Worm (Caenorhabditis elegans) whole organism, late embryonic: ENCODE measurements around the gene T11G6.5.

Experiments
- C38D4.7 ChIP-seq: fragments of 200-800 bp; sonication (Bioruptor generic); optimal IDR thresholded peaks from 2 replicates; lab custom pipeline; 2018; ENCODE audit warnings: mild to moderate bottlenecking, missing genetic modification characterization, moderate library complexity, missing compliant biosample characterization
- K09A11.1 ChIP-seq: sonication (generic microtip); optimal IDR thresholded peaks from 2 replicates; lab custom pipeline; 2017; ENCODE audit warnings: antibody characterized with exemption, mild to moderate bottlenecking, missing genetic modification characterization, missing compliant biosample characterization; ENCODE audit not compliant: insufficient read depth
- T23F11.4 ChIP-seq: fragments of 200-800 bp; sonication (Bioruptor generic); optimal IDR thresholded peaks from 2 replicates; lab custom pipeline; 2018; ENCODE audit warnings: mild to moderate bottlenecking, missing genetic modification characterization, missing compliant biosample characterization
- ceh-14 ChIP-seq: sonication (generic microtip); optimal IDR thresholded peaks from 2 replicates; lab custom pipeline; 2016; ENCODE audit warnings: missing genotype, missing genetic modification characterization, missing compliant biosample characterization
- ceh-18 ChIP-seq: sonication (generic microtip); optimal IDR thresholded peaks from 2 replicates; lab custom pipeline; 2016; ENCODE audit warnings: missing genetic modification characterization, missing compliant biosample characterization
- ceh-31 ChIP-seq: sonication (generic microtip); optimal IDR thresholded peaks from 2 replicates; lab custom pipeline; 2016; ENCODE audit warnings: missing genetic modification characterization, missing compliant biosample characterization
- ceh-34 ChIP-seq: sonication (generic microtip); optimal IDR thresholded peaks from 2 replicates; lab custom pipeline; 2016; ENCODE audit warnings: mild to moderate bottlenecking, missing genetic modification characterization, missing compliant biosample characterization
- ceh-45 ChIP-seq: fragments of 200-800 bp; sonication (Bioruptor generic); IDR thresholded peaks from 2 replicates; pipeline ENCODE4 v1.3.6; 2022; ENCODE audit warnings: missing genetic modification reagents, missing genetic modification characterization, missing compliant biosample characterization
- ceh-6 ChIP-seq: fragments of 200-800 bp; sonication (Bioruptor generic); optimal IDR thresholded peaks from 2 replicates; lab custom pipeline; 2018; ENCODE audit warnings: mild to moderate bottlenecking, missing genetic modification characterization, missing compliant biosample characterization
- dmd-4 ChIP-seq: sonication (generic microtip); optimal IDR thresholded peaks from 2 replicates; lab custom pipeline; 2016; ENCODE audit warnings: borderline replicate concordance, missing genetic modification characterization, missing compliant biosample characterization
- elt-2 ChIP-seq: sonication (generic microtip); optimal IDR thresholded peaks from 2 replicates; lab custom pipeline; 2016; ENCODE audit warnings: missing genetic modification reagents, missing genetic modification characterization, missing compliant biosample characterization
- elt-4 ChIP-seq: sonication (generic microtip); optimal IDR thresholded peaks from 2 replicates; lab custom pipeline; 2016; ENCODE audit warnings: missing genetic modification characterization, missing compliant biosample characterization
- ets-4 ChIP-seq: sonication (generic microtip); optimal IDR thresholded peaks from 2 replicates; lab custom pipeline; 2016; ENCODE audit warnings: missing genetic modification characterization, missing compliant biosample characterization
- fkh-6 ChIP-seq: sonication (generic microtip); optimal IDR thresholded peaks from 2 replicates; lab custom pipeline; 2016; ENCODE audit warnings: missing genetic modification characterization, missing compliant biosample characterization
- hlh-13 ChIP-seq: fragments of 200-800 bp; sonication (Bioruptor generic); optimal IDR thresholded peaks from 2 replicates; lab custom pipeline; 2018; ENCODE audit warnings: mild to moderate bottlenecking, missing genetic modification characterization, missing compliant biosample characterization
- hlh-30 ChIP-seq: sonication (generic microtip); optimal IDR thresholded peaks from 2 replicates; lab custom pipeline; 2017; ENCODE audit warnings: antibody characterized with exemption, missing genetic modification characterization, missing compliant biosample characterization; ENCODE audit not compliant: insufficient read depth
- hlh-8 ChIP-seq: sonication (generic microtip); optimal IDR thresholded peaks from 2 replicates; lab custom pipeline; 2016; ENCODE audit warnings: missing genotype, missing genetic modification characterization, missing compliant biosample characterization
- lim-6 ChIP-seq: sonication (generic microtip); optimal IDR thresholded peaks from 2 replicates; lab custom pipeline; 2016; ENCODE audit warnings: missing genetic modification characterization, missing compliant biosample characterization
- mec-3 ChIP-seq: sonication (generic microtip); optimal IDR thresholded peaks from 2 replicates; lab custom pipeline; 2016; ENCODE audit warnings: borderline replicate concordance, missing genetic modification characterization, missing compliant biosample characterization
- nhr-232 ChIP-seq: sonication (generic microtip); optimal IDR thresholded peaks from 2 replicates; lab custom pipeline; 2016; ENCODE audit warnings: missing genetic modification characterization, missing compliant biosample characterization
- npax-4 ChIP-seq: sonication (generic microtip); optimal IDR thresholded peaks from 2 replicates; lab custom pipeline; 2016; ENCODE audit warnings: missing genetic modification characterization, missing compliant biosample characterization
- odd-2 ChIP-seq: sonication (generic microtip); optimal IDR thresholded peaks from 2 replicates; lab custom pipeline; 2017; ENCODE audit warnings: antibody characterized with exemption, mild to moderate bottlenecking, missing genetic modification characterization, missing compliant biosample characterization
- pat-9 ChIP-seq: fragments of 200-800 bp; sonication (Bioruptor generic); optimal IDR thresholded peaks from 2 replicates; lab custom pipeline; 2018; ENCODE audit warnings: mild to moderate bottlenecking, missing genetic modification characterization, moderate library complexity, missing compliant biosample characterization
- pax-1 ChIP-seq: fragments of 150-350 bp; optimal IDR thresholded peaks from 2 replicates; lab custom pipeline; 2014; ENCODE audit warnings: missing biosample characterization, missing genetic modification characterization
- pha-4 ChIP-seq: fragments of 150-350 bp; optimal IDR thresholded peaks from 2 replicates; lab custom pipeline; 2018; ENCODE audit warnings: missing biosample characterization, missing genetic modification reagents, missing genetic modification characterization
- rnt-1 ChIP-seq: sonication (generic microtip); optimal IDR thresholded peaks from 2 replicates; lab custom pipeline; 2016; ENCODE audit warnings: missing genetic modification characterization, missing compliant biosample characterization
- sdc-2 ChIP-seq: sonication (generic microtip); optimal IDR thresholded peaks from 2 replicates; lab custom pipeline; 2016; ENCODE audit warnings: missing genotype, missing genetic modification characterization, missing compliant biosample characterization
- syd-9 ChIP-seq: sonication (generic microtip); optimal IDR thresholded peaks from 2 replicates; lab custom pipeline; 2016; ENCODE audit warnings: mild to moderate bottlenecking, missing genetic modification characterization, moderate library complexity, missing compliant biosample characterization
- tbx-2 ChIP-seq: sonication (generic microtip); optimal IDR thresholded peaks from 2 replicates; lab custom pipeline; 2016; ENCODE audit warnings: missing genetic modification characterization, missing compliant biosample characterization
- ttx-3 ChIP-seq: sonication (generic microtip); optimal IDR thresholded peaks from 2 replicates; lab custom pipeline; 2016; ENCODE audit warnings: missing genetic modification reagents, missing genetic modification characterization, missing compliant biosample characterization
- unc-3 ChIP-seq, 2 experiments: fragments of 200-800 bp in 1 of 2; sonication (Bioruptor generic) in 1 of 2; sonication (generic microtip) in 1 of 2; conservative IDR thresholded peaks in 1 of 2; optimal IDR thresholded peaks in 1 of 2; 2 replicates each; pipeline versions ENCODE4 v1.3.6 to Lab custom; 2016 to 2022; ENCODE audit warnings: missing compliant biosample characterization in 2 of 2, missing genetic modification characterization in 2 of 2, missing genetic modification reagents in 1 of 2
- unc-42 ChIP-seq: sonication (generic microtip); optimal IDR thresholded peaks from 2 replicates; lab custom pipeline; 2016; ENCODE audit warnings: missing genotype, missing genetic modification characterization, missing compliant biosample characterization
- unc-86 ChIP-seq: sonication (generic microtip); optimal IDR thresholded peaks from 2 replicates; lab custom pipeline; 2016; ENCODE audit warnings: missing genetic modification characterization, missing compliant biosample characterization
- ztf-16 ChIP-seq: sonication (generic microtip); optimal IDR thresholded peaks from 2 replicates; lab custom pipeline; 2017; ENCODE audit warnings: missing genetic modification characterization, missing compliant biosample characterization

The T11G6.5 gene

DNA sequence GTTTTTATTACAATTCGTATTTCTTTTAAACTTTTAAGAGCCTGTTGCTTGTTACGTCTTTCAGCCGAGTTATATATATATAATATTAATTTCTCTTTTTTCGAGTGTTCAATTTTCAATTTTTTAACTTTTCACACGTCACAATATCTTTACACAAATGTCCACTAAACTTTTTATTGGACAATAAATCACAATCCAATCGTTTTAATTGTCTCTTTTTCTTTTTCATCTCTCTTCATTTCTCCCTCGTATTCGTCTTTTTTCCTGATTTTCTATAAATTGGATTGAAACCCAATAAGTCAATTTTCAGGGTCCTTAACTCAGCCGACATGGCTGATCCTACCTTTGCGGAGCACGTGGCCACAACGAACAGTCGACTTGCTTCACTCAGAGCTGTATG, 30.5 kb downstream of the T11G6.5 start, which contains the start of gene miz-1:
TSS of gene miz-1 (plus strand) at position 301 of the 400 bp plus-strand sequence.
- TF ChIP-seq hlh-8 (tag; lab: Kevin White, UChicago) = no peak
- TF ChIP-seq npax-4 (tag; lab: Kevin White, UChicago) = no peak
- TF ChIP-seq unc-3 (GFP tag; conservative IDR thresholded peaks at IDR 0.05; lab: Robert Waterston, UW) = no peak
- TF ChIP-seq unc-3 (tag; optimal IDR thresholded peaks at IDR 0.05; lab: Kevin White, UChicago) = no peak
- TF ChIP-seq dmd-4 = no peak
- no peak for TF ChIP-seq lim-6 (tag; lab: Kevin White, UChicago)
- no peak for TF ChIP-seq odd-2

DNA sequence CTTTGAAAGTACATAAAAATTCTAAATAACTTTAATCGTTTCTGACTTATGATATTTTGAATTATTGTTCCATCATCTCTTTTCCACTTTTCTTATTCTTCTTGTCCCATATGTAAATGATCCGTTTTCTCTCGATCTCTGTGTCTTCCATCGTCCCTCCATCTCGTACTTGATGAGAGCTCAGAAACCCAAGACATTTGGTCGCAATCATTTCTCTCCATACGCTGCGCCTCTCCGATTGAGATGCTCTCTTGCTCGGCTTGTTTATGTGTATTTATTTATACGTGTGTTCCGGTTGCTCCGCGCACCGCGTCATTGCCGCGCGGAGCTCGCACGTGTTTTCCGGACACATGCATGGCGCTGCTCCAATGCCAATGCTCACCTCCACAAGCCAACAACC, 31.2 kb downstream of the T11G6.5 start:
- TF ChIP-seq tbx-2 (tag; lab: Kevin White, UChicago) (peak; percentile 10), ceh-18 (no peak), unc-42 (no peak), unc-86 (tag; lab: Kevin White, UChicago) (no peak), ttx-3 (tag; lab: Kevin White, UChicago) (no peak), nhr-232 (tag; lab: Kevin White, UChicago) (no peak), ceh-14 (tag; lab: Kevin White, UChicago) (no peak), sdc-2 (tag; lab: Kevin White, UChicago) (no peak), pat-9 (tag; lab: Kevin White, UChicago) (no peak), rnt-1 (tag; lab: Kevin White, UChicago) (peak; percentile 1), ets-4 (tag; lab: Kevin White, UChicago) (peak; percentile 61), hlh-8 (tag; lab: Kevin White, UChicago) (peak; percentile 21), ceh-34 (tag; lab: Kevin White, UChicago) (peak; percentile 45), elt-4 (no peak), T23F11.4 (GFP tag; lab: Kevin White, UChicago) (no peak)

DNA sequence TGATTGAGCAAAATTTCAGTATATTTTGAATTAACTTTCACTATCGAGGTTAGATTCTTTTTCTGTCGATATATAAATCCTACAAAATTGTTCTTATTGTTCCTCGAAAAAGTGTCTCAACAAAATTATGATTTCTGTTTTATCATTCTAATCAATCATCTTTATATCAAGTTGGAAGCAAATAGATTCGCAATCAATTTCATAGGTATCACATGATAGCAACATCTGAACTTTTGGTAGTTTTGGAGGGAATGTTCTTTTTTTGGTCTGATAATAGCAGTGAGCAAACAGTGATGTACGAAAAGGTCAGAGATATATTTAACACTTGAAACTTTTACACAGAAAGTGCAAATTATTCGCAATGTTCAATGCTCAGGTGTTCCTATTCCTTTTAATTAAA, 31.7 kb downstream of the T11G6.5 start:
- TF ChIP-seq elt-2 (tag; lab: Kevin White, UChicago) (peak; percentile 21), C38D4.7 (GFP tag; lab: Kevin White, UChicago) (no peak)

DNA sequence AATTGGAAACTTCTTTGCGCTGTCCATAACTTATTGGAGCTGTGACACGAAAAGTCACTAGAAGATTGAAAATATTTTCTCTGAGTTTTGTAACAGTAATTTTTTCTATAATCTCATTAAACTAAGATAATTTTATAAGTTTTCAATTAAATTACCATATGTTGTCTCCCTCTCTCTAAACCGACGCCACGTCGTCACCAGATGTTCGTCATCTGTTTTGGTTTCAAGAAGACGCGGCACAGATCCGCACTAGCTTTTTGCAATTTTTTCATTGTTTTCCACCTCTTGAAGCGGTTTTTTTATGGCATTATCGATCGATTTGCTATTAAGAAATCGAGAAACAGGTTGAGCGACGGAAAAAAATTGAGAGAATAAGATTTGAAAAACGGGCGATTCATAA, 38.6 kb downstream of the T11G6.5 start:
- TF ChIP-seq hlh-8 (tag; lab: Kevin White, UChicago) (peak; percentile 85), ceh-14 (tag; lab: Kevin White, UChicago) (no peak)

DNA sequence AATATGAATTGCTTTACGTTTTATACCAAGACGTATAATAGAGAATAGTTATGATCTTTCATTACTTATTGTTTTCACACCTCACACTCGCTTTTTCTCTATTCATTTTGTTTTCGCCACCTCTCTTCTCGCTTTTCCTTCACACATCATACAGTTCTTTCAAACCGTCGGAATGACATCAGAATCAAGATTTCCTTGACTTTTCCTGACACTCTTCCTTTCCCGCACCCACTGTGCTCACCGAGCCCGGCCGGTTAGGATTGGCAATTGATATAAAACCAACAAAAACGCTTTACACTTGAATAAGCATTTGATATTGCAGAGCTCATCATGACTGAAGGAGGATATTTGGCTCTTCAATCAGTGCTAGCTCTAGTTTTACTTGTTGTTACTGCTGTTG, 43.2 kb downstream of the T11G6.5 start, which contains the start of gene zipt-2.1:
TSS of gene zipt-2.1 (plus strand) at position 301 of the 400 bp plus-strand sequence.
- TF ChIP-seq ceh-6 (GFP tag; lab: Kevin White, UChicago) = no peak
- TF ChIP-seq fkh-6 (tag; lab: Kevin White, UChicago) = no peak
- no peak for TF ChIP-seq ceh-45
- TF ChIP-seq unc-86 (tag; lab: Kevin White, UChicago) = no peak
- no peak for TF ChIP-seq mec-3 (tag; lab: Kevin White, UChicago)
- TF ChIP-seq K09A11.1 (tag; lab: Kevin White, UChicago) = no peak
- no peak for TF ChIP-seq hlh-13 (GFP tag; lab: Kevin White, UChicago)
- TF ChIP-seq ceh-31 = no peak
- TF ChIP-seq pax-1 (tag; lab: Kevin White, UChicago) = no peak
- no peak for TF ChIP-seq sdc-2 (tag; lab: Kevin White, UChicago)
- no peak for TF ChIP-seq unc-3 (GFP tag; conservative IDR thresholded peaks at IDR 0.05; lab: Robert Waterston, UW)
- no peak for TF ChIP-seq unc-3 (tag; optimal IDR thresholded peaks at IDR 0.05; lab: Kevin White, UChicago)
- no peak for TF ChIP-seq elt-4
- no peak for TF ChIP-seq ztf-16 (tag; lab: Kevin White, UChicago)
- TF ChIP-seq pha-4 (tag; lab: Kevin White, UChicago) = no peak
- TF ChIP-seq syd-9 = no peak
- no peak for TF ChIP-seq hlh-30
- TF ChIP-seq, all 69 proteins: peak for 0
